Fruit fly (Drosophila melanogaster) whole organism, pupa: ENCODE results near the gene CG13476.

Source experiments
- CG12605 ChIP-seq: fragments of 200-800 bp; sonication (Bioruptor generic); IDR thresholded peaks from 2 replicates; pipeline ENCODE4 v1.3.6; 2022; ENCODE audit warnings: missing biosample characterization, missing genetic modification characterization
- CG14655 ChIP-seq: fragments of 200-800 bp; sonication (Bioruptor generic); optimal IDR thresholded peaks from 3 replicates; lab custom pipeline; 2017; ENCODE audit warnings: mild to moderate bottlenecking, missing biosample characterization, missing genetic modification reagents, missing genetic modification characterization
- CG15710 ChIP-seq: fragments of 200-800 bp; sonication (Bioruptor generic); optimal IDR thresholded peaks from 2 replicates; lab custom pipeline; 2018; ENCODE audit warnings: missing biosample characterization, mild to moderate bottlenecking, missing genetic modification characterization, moderate library complexity
- CG17806 ChIP-seq: fragments of 200-800 bp; sonication (Bioruptor generic); optimal IDR thresholded peaks from 2 replicates; lab custom pipeline; 2018; ENCODE audit warnings: missing biosample characterization, mild to moderate bottlenecking, missing genetic modification characterization, moderate library complexity
- CG34367 ChIP-seq: fragments of 200-800 bp; sonication (Bioruptor generic); optimal IDR thresholded peaks from 2 replicates; lab custom pipeline; 2018; ENCODE audit warnings: missing biosample characterization, mild to moderate bottlenecking, missing genetic modification characterization
- CG8301 ChIP-seq: fragments of 200-800 bp; sonication (Bioruptor generic); optimal IDR thresholded peaks from 2 replicates; lab custom pipeline; 2018; ENCODE audit warnings: missing biosample characterization, mild to moderate bottlenecking, missing genetic modification characterization
- D1 ChIP-seq: fragments of 200-800 bp; sonication (Bioruptor generic); optimal IDR thresholded peaks from 2 replicates; lab custom pipeline; 2018; ENCODE audit warnings: missing biosample characterization, mild to moderate bottlenecking, missing genetic modification characterization, moderate library complexity
- Ets98B ChIP-seq: fragments of 200-800 bp; sonication (Bioruptor generic); IDR thresholded peaks from 2 replicates; pipeline ENCODE4 v1.3.6; 2022; ENCODE audit warnings: missing biosample characterization, missing genetic modification characterization
- Pif1A ChIP-seq: fragments of 200-800 bp; sonication (Bioruptor generic); optimal IDR thresholded peaks from 3 replicates; lab custom pipeline; 2016; ENCODE audit warnings: missing biosample characterization, missing genetic modification characterization
- Snoo ChIP-seq: fragments of 200-800 bp; sonication (Bioruptor generic); optimal IDR thresholded peaks from 3 replicates; lab custom pipeline; 2017; ENCODE audit warnings: missing biosample characterization, mild to moderate bottlenecking, missing genetic modification characterization, inconsistent platforms
- fd96Ca ChIP-seq: fragments of 200-800 bp; sonication (Bioruptor generic); IDR thresholded peaks from 3 replicates; pipeline ENCODE4 v1.3.6; 2022; ENCODE audit warnings: missing biosample characterization, missing genetic modification characterization
- gl ChIP-seq: fragments of 200-800 bp; sonication (Bioruptor generic); optimal IDR thresholded peaks from 2 replicates; lab custom pipeline; 2018; ENCODE audit warnings: missing biosample characterization, mild to moderate bottlenecking, missing genetic modification characterization
- rn ChIP-seq: fragments of 200-800 bp; sonication (Bioruptor generic); IDR thresholded peaks from 2 replicates; pipeline ENCODE4 v1.3.6; 2022; ENCODE audit warnings: missing biosample characterization, missing genetic modification characterization

DNA sequence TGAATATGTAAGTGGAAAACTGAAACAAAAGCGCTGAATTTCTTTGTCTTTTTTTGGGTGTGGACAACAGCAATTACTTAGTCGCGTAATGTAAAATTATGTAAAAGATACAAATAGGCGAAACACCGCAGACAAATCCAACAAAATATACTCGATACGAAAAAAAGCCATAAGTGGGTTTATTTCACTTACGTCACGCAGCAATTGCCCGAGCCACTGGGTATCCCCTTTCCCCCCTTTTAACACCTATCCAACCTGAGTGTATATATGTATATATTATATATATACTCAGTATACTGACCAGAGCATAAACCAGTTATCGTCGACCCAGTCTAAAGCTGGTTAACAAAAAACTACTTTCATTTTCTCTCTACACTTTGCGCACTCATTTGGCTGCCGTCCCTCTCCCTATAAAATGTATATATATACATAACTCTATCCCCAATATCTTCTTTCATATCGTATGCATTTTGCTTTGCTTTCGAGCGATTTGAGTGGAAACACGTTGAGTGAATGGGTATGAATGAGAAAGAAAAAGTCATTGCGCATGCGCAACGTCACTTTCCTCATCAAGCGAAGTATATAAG lies 37.9 kb downstream of the CG13476 start:
- TF ChIP-seq CG14655 (GFP tag; lab: Kevin White, UChicago): no peak
- TF ChIP-seq CG34367 (tag; lab: Kevin White, UChicago): no peak
- TF ChIP-seq fd96Ca: no peak
- no peak for TF ChIP-seq Ets98B (GFP tag; lab: Robert Waterston, UW)
- no peak for TF ChIP-seq CG12605 (GFP tag; lab: Robert Waterston, UW)
- TF ChIP-seq CG8301 (tag; lab: Kevin White, UChicago): no peak
- no peak for TF ChIP-seq Snoo (tag; lab: Kevin White, UChicago)
- TF ChIP-seq Pif1A (GFP tag; lab: Kevin White, UChicago): no peak
- TF ChIP-seq D1 (tag; lab: Kevin White, UChicago): no peak
- no peak for TF ChIP-seq CG17806
- TF ChIP-seq gl (tag; lab: Kevin White, UChicago): no peak
- no peak for TF ChIP-seq rn (GFP tag; lab: Robert Waterston, UW)
- TF ChIP-seq CG15710 (tag; lab: Kevin White, UChicago): no peak
